Worm (Caenorhabditis elegans) whole organism, L4 larva: ENCODE measurements around the gene T02G5.3.

Source experiments
- F10B5.3 ChIP-seq: sonication (generic microtip); optimal IDR thresholded peaks from 2 replicates; lab custom pipeline; 2016; ENCODE audit warnings: mild to moderate bottlenecking, missing genetic modification characterization, missing compliant biosample characterization
- ama-1 ChIP-seq: fragments of 150-350 bp; optimal IDR thresholded peaks from 2 replicates; lab custom pipeline; 2014; ENCODE audit warnings: inconsistent platforms, mixed read lengths
- dpl-1 ChIP-seq: fragments of 150-350 bp; optimal IDR thresholded peaks from 2 replicates; lab custom pipeline; 2014; ENCODE audit warnings: missing biosample characterization, missing genetic modification reagents, missing genetic modification characterization
- tra-1 ChIP-seq: fragments of 200-800 bp; sonication (Bioruptor generic); IDR thresholded peaks from 2 replicates; pipeline ENCODE4 v1.3.6; 2022; ENCODE audit warnings: missing genetic modification reagents, missing genetic modification characterization, missing compliant biosample characterization

ce11 chrII:7146240-7146639 lies 53.1 kb downstream of the T02G5.3 start:
- TF ChIP-seq tra-1 (GFP tag; lab: Robert Waterston, UW) = no peak
- no peak for TF ChIP-seq dpl-1 (GFP tag; lab: Kevin White, UChicago)
- no peak for TF ChIP-seq F10B5.3 (tag; lab: Kevin White, UChicago)
- no peak for TF ChIP-seq ama-1
